Fruit fly (Drosophila melanogaster) whole organism: ENCODE data around the gene CG12104.

Experiments used
- Dll ChIP-seq: fragments of >200 bp; optimal IDR thresholded peaks from 2 replicates; lab custom pipeline; 2017
- psq ChIP-seq: fragments of >200 bp; optimal IDR thresholded peaks from 2 replicates; lab custom pipeline; 2017

DNA sequence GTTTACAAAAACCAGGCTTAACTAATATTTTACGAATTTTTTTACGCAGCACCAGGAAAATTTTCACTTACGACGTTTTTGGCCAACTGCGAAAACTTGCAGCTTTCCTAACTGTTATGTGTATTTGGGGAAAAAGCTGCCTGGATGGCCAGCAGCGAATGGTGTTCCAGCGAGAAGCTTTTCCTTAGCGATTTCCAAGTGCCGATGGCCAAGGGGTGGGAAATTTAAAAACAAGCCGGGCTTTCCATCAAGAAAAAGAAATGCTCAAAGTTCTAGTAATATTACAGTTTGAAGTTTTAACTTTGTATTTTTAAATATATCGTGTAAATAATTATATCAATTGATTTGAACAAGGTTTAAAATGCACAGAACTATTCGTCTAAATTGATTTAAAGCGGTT is 35.2 kb upstream of the CG12104 start, which contains the start of gene nSyb:
- TF ChIP-seq psq (lab: Kevin White, UChicago) (no peak), Dll (lab: Kevin White, UChicago) (no peak)
